Fruit fly (Drosophila melanogaster) whole organism, embryonic: ENCODE measurements around the gene CG32354.

Experiments used
- Adf1 ChIP-seq: fragments of 200-800 bp; sonication (Bioruptor generic); IDR thresholded peaks from 2 replicates; pipeline ENCODE4 v1.3.6; 2022; ENCODE audit warnings: missing biosample characterization, missing genetic modification characterization
- B-H1 ChIP-seq: fragments of 200-800 bp; sonication (Bioruptor generic); IDR thresholded peaks from 3 replicates; pipeline ENCODE4 v1.3.6; 2022; ENCODE audit warnings: missing biosample characterization, missing genetic modification characterization
- CG11456 ChIP-seq: fragments of 200-800 bp; sonication (Bioruptor generic); IDR thresholded peaks from 3 replicates; pipeline ENCODE4 v1.3.6; 2022; ENCODE audit warnings: missing biosample characterization, missing genetic modification characterization
- CG12071 ChIP-seq: fragments of 200-800 bp; sonication (Bioruptor generic); optimal IDR thresholded peaks from 3 replicates; lab custom pipeline; 2018; ENCODE audit warnings: missing biosample characterization, mild to moderate bottlenecking, missing genetic modification characterization
- CG12155 ChIP-seq: fragments of 200-800 bp; sonication (Bioruptor generic); optimal IDR thresholded peaks from 3 replicates; lab custom pipeline; 2016; ENCODE audit warnings: missing biosample characterization, missing genetic modification characterization
- CG12236 ChIP-seq: fragments of 200-800 bp; sonication (Bioruptor generic); optimal IDR thresholded peaks from 2 replicates; lab custom pipeline; 2016; ENCODE audit warnings: missing biosample characterization, missing genetic modification characterization
- CG14050 ChIP-seq: fragments of 200-800 bp; sonication (Bioruptor generic); IDR thresholded peaks from 3 replicates; pipeline ENCODE4 v1.3.6; 2022; ENCODE audit warnings: missing biosample characterization, missing genetic modification characterization
- CG1602 ChIP-seq: fragments of 200-800 bp; sonication (Bioruptor generic); optimal IDR thresholded peaks from 3 replicates; lab custom pipeline; 2016; ENCODE audit warnings: missing biosample characterization, missing genetic modification characterization
- CG17385 ChIP-seq: fragments of 200-800 bp; sonication (Bioruptor generic); optimal IDR thresholded peaks from 3 replicates; lab custom pipeline; 2018; ENCODE audit warnings: missing biosample characterization, mild to moderate bottlenecking, missing genetic modification characterization
- CG17829 ChIP-seq: fragments of 200-800 bp; optimal IDR thresholded peaks from 2 replicates; lab custom pipeline; 2019; ENCODE audit warnings: missing biosample characterization, mild to moderate bottlenecking, missing genetic modification characterization, moderate library complexity
- CG31388 ChIP-seq: fragments of 200-800 bp; sonication (Bioruptor generic); optimal IDR thresholded peaks from 2 replicates; lab custom pipeline; 2016; ENCODE audit warnings: missing biosample characterization, missing genetic modification characterization
- CG42726 ChIP-seq: fragments of 200-800 bp; sonication (Bioruptor generic); IDR thresholded peaks from 2 replicates; pipeline ENCODE4 v1.3.6; 2022; ENCODE audit warnings: missing biosample characterization, missing genetic modification characterization; ENCODE audit not compliant: partially characterized antibody
- CG4730 ChIP-seq: fragments of 200-800 bp; sonication (Bioruptor generic); IDR thresholded peaks from 2 replicates; pipeline ENCODE4 v1.3.6; 2022; ENCODE audit warnings: missing biosample characterization, missing genetic modification characterization
- CG6689 ChIP-seq: fragments of 200-800 bp; sonication (Bioruptor generic); IDR thresholded peaks from 2 replicates; pipeline ENCODE4 v1.3.6; 2022; ENCODE audit warnings: missing biosample characterization, missing genetic modification characterization
- CG7839 ChIP-seq: fragments of 200-800 bp; sonication (Bioruptor generic); optimal IDR thresholded peaks from 3 replicates; lab custom pipeline; 2018; ENCODE audit warnings: missing biosample characterization, mild to moderate bottlenecking, missing genetic modification characterization, moderate library complexity
- CG9437 ChIP-seq: fragments of 200-800 bp; sonication (Bioruptor generic); optimal IDR thresholded peaks from 2 replicates; lab custom pipeline; 2018; ENCODE audit warnings: missing biosample characterization, mild to moderate bottlenecking, missing genetic modification characterization
- Deaf1 ChIP-seq: fragments of 200-800 bp; optimal IDR thresholded peaks from 3 replicates; lab custom pipeline; 2019; ENCODE audit warnings: missing biosample characterization, mild to moderate bottlenecking, missing genetic modification characterization, moderate library complexity
- Dek ChIP-seq: fragments of 200-800 bp; sonication (Bioruptor generic); optimal IDR thresholded peaks from 3 replicates; lab custom pipeline; 2019; ENCODE audit warnings: missing biosample characterization, mild to moderate bottlenecking, missing genetic modification characterization, moderate library complexity
- Dfd ChIP-seq, 2 experiments: fragments of >200 bp; optimal IDR thresholded peaks; 2 replicates each; lab custom pipeline; 2017; ENCODE audit warnings: missing biosample characterization in 2 of 2, missing genetic modification characterization in 2 of 2
- E2f2 ChIP-seq: fragments of 200-800 bp; sonication (Bioruptor generic); IDR thresholded peaks from 2 replicates; pipeline ENCODE4 v1.3.6; 2022; ENCODE audit warnings: missing biosample characterization, missing genetic modification characterization
- HmgZ ChIP-seq: fragments of 200-800 bp; sonication (Bioruptor generic); optimal IDR thresholded peaks from 2 replicates; lab custom pipeline; 2018; ENCODE audit warnings: missing biosample characterization, mild to moderate bottlenecking, missing genetic modification characterization
- Mad ChIP-seq: fragments of 200-800 bp; sonication (Bioruptor generic); optimal IDR thresholded peaks from 2 replicates; lab custom pipeline; 2016; ENCODE audit warnings: missing biosample characterization, missing genetic modification characterization
- Mrtf ChIP-seq: fragments of 200-800 bp; sonication (Bioruptor generic); IDR thresholded peaks from 3 replicates; pipeline ENCODE4 v1.3.6; 2022; ENCODE audit warnings: missing biosample characterization, missing genetic modification characterization
- Nf-YA ChIP-seq: fragments of 200-800 bp; sonication (Bioruptor generic); IDR thresholded peaks from 2 replicates; pipeline ENCODE4 v1.3.6; 2022; ENCODE audit warnings: missing biosample characterization, missing genetic modification characterization
- Oli ChIP-seq: fragments of 200-800 bp; sonication (Bioruptor generic); optimal IDR thresholded peaks from 2 replicates; lab custom pipeline; 2018; ENCODE audit warnings: missing biosample characterization, mild to moderate bottlenecking, missing genetic modification characterization, moderate library complexity
- PHDP ChIP-seq: fragments of 200-800 bp; sonication (Bioruptor generic); optimal IDR thresholded peaks from 3 replicates; lab custom pipeline; 2018; ENCODE audit warnings: missing biosample characterization, mild to moderate bottlenecking, missing genetic modification characterization, moderate library complexity
- Rfx ChIP-seq: fragments of 200-800 bp; sonication (Bioruptor generic); IDR thresholded peaks from 2 replicates; pipeline ENCODE4 v1.3.6; 2022; ENCODE audit warnings: missing biosample characterization, missing genetic modification characterization
- Stat92E ChIP-seq, 3 experiments: fragments of >200 bp in 2 of 3; fragments of 200-800 bp in 1 of 3; sonication (Bioruptor generic) in 1 of 3; optimal IDR thresholded peaks; 2 replicates each; lab custom pipeline; 2017 to 2019; ENCODE audit warnings: missing biosample characterization in 3 of 3, missing genetic modification characterization in 3 of 3, mild to moderate bottlenecking in 1 of 3, moderate library complexity in 1 of 3
- Trl ChIP-seq, 3 experiments: fragments of >200 bp in 2 of 3; fragments of 200-800 bp in 1 of 3; sonication (Bioruptor generic) in 1 of 3; optimal IDR thresholded peaks; 2 replicates in 1 of 3; 3 replicates in 2 of 3; lab custom pipeline; 2016 to 2017; ENCODE audit warnings: missing biosample characterization in 1 of 3, missing genetic modification characterization in 1 of 3
- Xbp1 ChIP-seq: fragments of 200-800 bp; sonication (Bioruptor generic); optimal IDR thresholded peaks from 3 replicates; lab custom pipeline; 2016; ENCODE audit warnings: missing biosample characterization, mild to moderate bottlenecking, missing genetic modification characterization
- abd-A ChIP-seq: fragments of 200-800 bp; sonication (Bioruptor generic); optimal IDR thresholded peaks from 3 replicates; lab custom pipeline; 2019; ENCODE audit warnings: missing biosample characterization, mild to moderate bottlenecking, missing genetic modification characterization, moderate library complexity
- ase ChIP-seq: fragments of 200-800 bp; sonication (Bioruptor generic); IDR thresholded peaks from 3 replicates; pipeline ENCODE4 v1.3.6; 2022; ENCODE audit warnings: missing biosample characterization, missing genetic modification characterization
- bcd ChIP-seq: fragments of 200-800 bp; sonication (Bioruptor generic); optimal IDR thresholded peaks from 2 replicates; lab custom pipeline; 2017; ENCODE audit warnings: missing biosample characterization, mild to moderate bottlenecking, missing genetic modification characterization
- bowl ChIP-seq: fragments of 200-800 bp; sonication (Bioruptor generic); IDR thresholded peaks from 2 replicates; pipeline ENCODE4 v1.3.6; 2022; ENCODE audit warnings: missing biosample characterization, missing genetic modification characterization
- chinmo ChIP-seq: fragments of 200-800 bp; sonication (Bioruptor generic); IDR thresholded peaks from 4 replicates; pipeline ENCODE4 v1.3.6; 2022; ENCODE audit warnings: missing biosample characterization, missing genetic modification characterization; ENCODE audit not compliant: partially characterized antibody
- da ChIP-seq: fragments of 200-800 bp; sonication (Bioruptor generic); optimal IDR thresholded peaks from 2 replicates; lab custom pipeline; 2016; ENCODE audit warnings: missing biosample characterization, missing genetic modification characterization
- dimm ChIP-seq: fragments of 200-800 bp; sonication (Bioruptor generic); IDR thresholded peaks from 2 replicates; pipeline ENCODE4 v1.3.6; 2022; ENCODE audit warnings: missing biosample characterization, missing genetic modification characterization
- ftz-f1 ChIP-seq: fragments of 200-800 bp; sonication (Bioruptor generic); optimal IDR thresholded peaks from 2 replicates; lab custom pipeline; 2016; ENCODE audit warnings: missing biosample characterization, missing genetic modification characterization
- her ChIP-seq: fragments of 200-800 bp; sonication (Bioruptor generic); optimal IDR thresholded peaks from 2 replicates; lab custom pipeline; 2016; ENCODE audit warnings: missing biosample characterization, missing genetic modification characterization
- jumu ChIP-seq: fragments of 200-800 bp; sonication (Bioruptor generic); optimal IDR thresholded peaks from 3 replicates; lab custom pipeline; 2016; ENCODE audit warnings: missing biosample characterization, missing genetic modification characterization
- klu ChIP-seq: fragments of 200-800 bp; sonication (Bioruptor generic); IDR thresholded peaks from 2 replicates; pipeline ENCODE4 v1.3.6; 2022; ENCODE audit warnings: missing biosample characterization, missing genetic modification characterization
- lab ChIP-seq: fragments of 200-800 bp; sonication (Bioruptor generic); optimal IDR thresholded peaks from 3 replicates; lab custom pipeline; 2017; ENCODE audit warnings: missing biosample characterization, missing genetic modification characterization, mild to moderate bottlenecking, moderate library complexity, missing genetic modification reagents
- lmd ChIP-seq: fragments of 200-800 bp; sonication (Bioruptor generic); IDR thresholded peaks from 2 replicates; pipeline ENCODE4 v1.3.6; 2022; ENCODE audit warnings: missing biosample characterization, missing genetic modification characterization
- nerfin-2 ChIP-seq: fragments of 200-800 bp; sonication (Bioruptor generic); IDR thresholded peaks from 2 replicates; pipeline ENCODE4 v1.3.6; 2022; ENCODE audit warnings: missing biosample characterization, missing genetic modification characterization; ENCODE audit not compliant: partially characterized antibody
- nmo ChIP-seq: fragments of 200-800 bp; sonication (Bioruptor generic); optimal IDR thresholded peaks from 2 replicates; lab custom pipeline; 2018; ENCODE audit warnings: missing biosample characterization, mild to moderate bottlenecking, missing genetic modification characterization, moderate library complexity
- nom ChIP-seq: fragments of 200-800 bp; sonication (Bioruptor generic); optimal IDR thresholded peaks from 2 replicates; lab custom pipeline; 2017; ENCODE audit warnings: missing biosample characterization, missing genetic modification characterization, mild to moderate bottlenecking, moderate library complexity, missing genetic modification reagents
- ranshi ChIP-seq: fragments of 200-800 bp; sonication (Bioruptor generic); IDR thresholded peaks from 2 replicates; pipeline ENCODE4 v1.3.6; 2022; ENCODE audit warnings: missing biosample characterization, missing genetic modification characterization
- sens ChIP-seq: fragments of 200-800 bp; sonication (Bioruptor generic); peaks from one replicate; lab custom pipeline; 2016; ENCODE audit warnings: missing biosample characterization, missing genetic modification characterization
- slp2 ChIP-seq: fragments of 200-800 bp; sonication (Bioruptor generic); optimal IDR thresholded peaks from 2 replicates; lab custom pipeline; 2016; ENCODE audit warnings: missing biosample characterization, missing genetic modification characterization
- tap ChIP-seq: fragments of 200-800 bp; optimal IDR thresholded peaks from 3 replicates; lab custom pipeline; 2019; ENCODE audit warnings: missing biosample characterization, mild to moderate bottlenecking, missing genetic modification characterization, moderate library complexity
- ttk ChIP-seq: fragments of 200-800 bp; sonication (Bioruptor generic); IDR thresholded peaks from 2 replicates; pipeline ENCODE4 v2.1.2; 2022; ENCODE audit warnings: missing biosample characterization, missing genetic modification characterization
- unpg ChIP-seq: fragments of 200-800 bp; sonication (Bioruptor generic); optimal IDR thresholded peaks from 3 replicates; lab custom pipeline; 2018; ENCODE audit warnings: missing biosample characterization, mild to moderate bottlenecking, missing genetic modification characterization, moderate library complexity

Gene CG32354

dm6 chr3L:8372035-8372434 lies 50.0 kb downstream of the CG32354 start, which contains the start of gene ImpE1:
Gene ImpE1, plus strand, starts transcription at chr3L:8372405.
- TF ChIP-seq CG12236 (no peak), Trl (optimal IDR thresholded peaks at IDR 0.05; lab: Kevin White, UChicago) (no peak), Trl (GFP tag; optimal IDR thresholded peaks at IDR 0.05; lab: Kevin White, UChicago) (no peak), da (GFP tag; lab: Kevin White, UChicago) (no peak), CG42726 (GFP tag; lab: Robert Waterston, UW) (no peak), lab (GFP tag; lab: Kevin White, UChicago) (no peak), ftz-f1 (GFP tag; lab: Kevin White, UChicago) (no peak), ase (GFP tag; lab: Robert Waterston, UW) (no peak), CG9437 (GFP tag; lab: Kevin White, UChicago) (no peak), klu (GFP tag; lab: Robert Waterston, UW) (0 out of 2 replicates have a peak, but pooled peaks have one; percentile 23), dimm (GFP tag; lab: Robert Waterston, UW) (no peak), nom (peak; percentile 24), CG31388 (no peak), Dek (no peak), nerfin-2 (GFP tag; lab: Robert Waterston, UW) (no peak), Mrtf (GFP tag; lab: Robert Waterston, UW) (no peak), E2f2 (no peak), tap (no peak), B-H1 (no peak), CG12155 (GFP tag; lab: Kevin White, UChicago) (no peak), ranshi (GFP tag; lab: Robert Waterston, UW) (no peak), Nf-YA (GFP tag; lab: Robert Waterston, UW) (no peak), Mad (no peak), bowl (no peak), jumu (GFP tag; lab: Kevin White, UChicago) (no peak), CG14050 (no peak), slp2 (no peak), her (no peak), CG17385 (GFP tag; lab: Kevin White, UChicago) (no peak), abd-A (no peak), bcd (no peak), Deaf1 (peak; percentile 80), Stat92E (GFP tag; optimal IDR thresholded peaks at IDR 0.05; lab: Kevin White, UChicago) (no peak), sens (GFP tag; lab: Kevin White, UChicago) (peak; percentile 14), HmgZ (no peak), CG17829 (tag; lab: Kevin White, UChicago) (no peak), CG12071 (GFP tag; lab: Kevin White, UChicago) (no peak), lmd (GFP tag; lab: Robert Waterston, UW) (no peak), PHDP (no peak), unpg (no peak), CG7839 (no peak), Adf1 (GFP tag; lab: Robert Waterston, UW) (peak; percentile 73), chinmo (GFP tag; lab: Robert Waterston, UW) (0 out of 4 replicates have a peak, but pooled peaks have one; percentile 72), CG6689 (GFP tag; lab: Robert Waterston, UW) (no peak), Rfx (GFP tag; lab: Robert Waterston, UW) (no peak), Xbp1 (GFP tag; lab: Kevin White, UChicago) (no peak), CG11456 (GFP tag; lab: Robert Waterston, UW) (0 out of 3 replicates have a peak, but pooled peaks have one; percentile 5), Oli (no peak), Dfd (GFP tag; optimal IDR thresholded peaks at IDR 0.05; lab: Kevin White, UChicago) (peak in 1 of 2 experiments; percentile 89), CG4730 (GFP tag; lab: Robert Waterston, UW) (no peak), nmo (GFP tag; lab: Kevin White, UChicago) (no peak), ttk (no peak), CG1602 (GFP tag; lab: Kevin White, UChicago) (no peak)
